Worm (Caenorhabditis elegans): ENCODE measurements around the gene des-2.

DNA sequence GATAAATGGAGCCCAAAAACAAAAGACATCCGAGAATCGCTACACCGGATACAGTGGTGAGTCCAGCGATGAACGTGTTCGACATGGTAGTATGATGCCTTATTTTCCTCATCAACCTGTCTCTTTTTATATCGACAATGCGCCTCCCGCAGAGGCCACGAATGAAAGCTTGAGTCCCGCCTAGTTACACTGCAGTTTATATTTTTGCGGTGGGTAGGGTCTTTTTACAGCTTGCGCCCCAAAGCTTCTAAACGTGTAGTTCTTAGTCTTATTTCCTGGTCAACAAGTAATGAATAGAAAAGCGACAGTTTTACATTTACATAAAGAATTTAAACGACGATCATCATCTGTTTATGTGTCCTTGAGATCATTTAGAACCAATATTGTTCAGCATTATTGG lies 28.8 kb upstream of the des-2 start, which contains the start of gene col-156:
- no peak for TF ChIP-seq lin-39 (tag; optimal IDR thresholded peaks at IDR 0.05)
- TF ChIP-seq nhr-28 (tag; optimal IDR thresholded peaks at IDR 0.05), result no peak
- no peak for TF ChIP-seq fkh-10 (GFP tag; optimal IDR thresholded peaks at IDR 0.05)
- TF ChIP-seq nhr-11 (tag; optimal IDR thresholded peaks at IDR 0.05), result no peak
- TF ChIP-seq unc-130 (tag; optimal IDR thresholded peaks at IDR 0.05), result no peak
- no peak for TF ChIP-seq nhr-71 (tag; optimal IDR thresholded peaks at IDR 0.05)
- no peak for TF ChIP-seq nhr-12 (tag; optimal IDR thresholded peaks at IDR 0.05)
- TF ChIP-seq nhr-76 (tag; optimal IDR thresholded peaks at IDR 0.05), result no peak
- TF ChIP-seq pqm-1 (tag; optimal IDR thresholded peaks at IDR 0.05), result no peak
- no peak for TF ChIP-seq efl-1 (optimal IDR thresholded peaks at IDR 0.05)
- TF ChIP-seq efl-1 (GFP tag; optimal IDR thresholded peaks at IDR 0.05 in 1 of 2), result no peak
- TF ChIP-seq skn-1 (tag; optimal IDR thresholded peaks at IDR 0.05), result no peak
- no peak for TF ChIP-seq nhr-237 (tag; optimal IDR thresholded peaks at IDR 0.05)
- no peak for TF ChIP-seq elt-2 (tag; optimal IDR thresholded peaks at IDR 0.05)
- no peak for TF ChIP-seq nhr-77 (tag; optimal IDR thresholded peaks at IDR 0.05)
